Fruit fly (Drosophila melanogaster) whole organism, prepupa: ENCODE data around the gene Hesr.

ENCODE experiments used
- Blimp-1 ChIP-seq: fragments of 200-800 bp; sonication (Bioruptor generic); optimal IDR thresholded peaks from 3 replicates; lab custom pipeline; 2017; ENCODE audit warnings: missing biosample characterization, missing genetic modification characterization, mild to moderate bottlenecking, moderate library complexity, missing genetic modification reagents
- CG10631 ChIP-seq: fragments of 200-800 bp; sonication (Bioruptor generic); optimal IDR thresholded peaks from 2 replicates; lab custom pipeline; 2016; ENCODE audit warnings: missing biosample characterization, missing genetic modification characterization
- CG4318 ChIP-seq: fragments of 200-800 bp; sonication (Bioruptor generic); optimal IDR thresholded peaks from 3 replicates; lab custom pipeline; 2017; ENCODE audit warnings: missing biosample characterization, mild to moderate bottlenecking, missing genetic modification characterization
- CG6276 ChIP-seq: fragments of 200-800 bp; sonication (Bioruptor generic); optimal IDR thresholded peaks from 2 replicates; lab custom pipeline; 2017; ENCODE audit warnings: missing biosample characterization, mild to moderate bottlenecking, missing genetic modification characterization
- CG6808 ChIP-seq: fragments of 200-800 bp; sonication (Bioruptor generic); optimal IDR thresholded peaks from 3 replicates; lab custom pipeline; 2017; ENCODE audit warnings: missing biosample characterization, missing genetic modification characterization, mild to moderate bottlenecking, moderate library complexity, missing genetic modification reagents
- CG8119 ChIP-seq: fragments of 200-800 bp; sonication (Bioruptor generic); IDR thresholded peaks from 3 replicates; pipeline ENCODE4 v1.3.6; 2022; ENCODE audit warnings: missing biosample characterization, missing genetic modification characterization
- Ets96B ChIP-seq: fragments of 200-800 bp; optimal IDR thresholded peaks from 2 replicates; lab custom pipeline; 2019; ENCODE audit warnings: missing biosample characterization, mild to moderate bottlenecking, missing genetic modification characterization, moderate library complexity
- Hr38 ChIP-seq: sonication (Bioruptor generic); optimal IDR thresholded peaks from 2 replicates; lab custom pipeline; 2016; ENCODE audit warnings: missing biosample characterization, missing genetic modification characterization
- Hr39 ChIP-seq: fragments of 200-800 bp; sonication (Bioruptor generic); optimal IDR thresholded peaks from 2 replicates; lab custom pipeline; 2016; ENCODE audit warnings: missing biosample characterization, missing genetic modification characterization
- Lpt ChIP-seq: fragments of 200-800 bp; sonication (Bioruptor generic); optimal IDR thresholded peaks from 3 replicates; lab custom pipeline; 2016; ENCODE audit warnings: missing biosample characterization, missing genetic modification characterization
- Sox15 ChIP-seq: fragments of 200-800 bp; sonication (Bioruptor generic); optimal IDR thresholded peaks from 3 replicates; lab custom pipeline; 2016; ENCODE audit warnings: missing biosample characterization, missing genetic modification characterization
- eg ChIP-seq: fragments of 200-800 bp; sonication (Bioruptor generic); IDR thresholded peaks from 3 replicates; pipeline ENCODE4 v1.3.6; 2022; ENCODE audit warnings: missing biosample characterization, missing genetic modification characterization
- lz ChIP-seq: fragments of 200-800 bp; sonication (Bioruptor generic); optimal IDR thresholded peaks from 3 replicates; lab custom pipeline; 2016; ENCODE audit warnings: missing biosample characterization, missing genetic modification characterization

DNA sequence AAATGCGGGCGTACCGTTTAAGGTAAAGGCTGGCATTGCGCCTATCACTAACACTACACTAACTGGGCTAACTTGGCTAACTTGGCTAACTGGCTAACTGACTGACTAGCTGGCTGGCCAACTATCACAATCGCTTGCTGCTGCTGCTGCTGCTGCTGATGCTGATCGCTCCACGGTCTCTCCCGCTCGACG is 38.1 kb upstream of the Hesr start, which contains the start of gene upd2:
- TF ChIP-seq CG6808 (no peak), lz (GFP tag; lab: Kevin White, UChicago) (no peak), Ets96B (tag; lab: Kevin White, UChicago) (no peak), Hr38 (no peak), Hr39 (no peak), Blimp-1 (GFP tag; lab: Kevin White, UChicago) (no peak), Sox15 (no peak), Lpt (no peak), CG8119 (GFP tag; lab: Robert Waterston, UW) (no peak), eg (no peak), CG10631 (GFP tag; lab: Kevin White, UChicago) (no peak), CG4318 (GFP tag; lab: Kevin White, UChicago) (no peak), CG6276 (GFP tag; lab: Kevin White, UChicago) (no peak)
